Worm (Caenorhabditis elegans) whole organism, L3 larva: ENCODE results near the gene K03H6.5.

ENCODE experiments used
- R02D3.7 ChIP-seq: fragments of 150-350 bp; optimal IDR thresholded peaks from 2 replicates; lab custom pipeline; 2014; ENCODE audit warnings: missing biosample characterization, missing genetic modification characterization
- ama-1 ChIP-seq: fragments of 150-350 bp; optimal IDR thresholded peaks from 2 replicates; lab custom pipeline; 2018
- ceh-82 ChIP-seq: fragments of 150-350 bp; optimal IDR thresholded peaks from 2 replicates; lab custom pipeline; 2014; ENCODE audit warnings: missing biosample characterization, missing genetic modification characterization
- elt-2 ChIP-seq: sonication (generic microtip); optimal IDR thresholded peaks from 2 replicates; lab custom pipeline; 2016; ENCODE audit warnings: missing genetic modification reagents, mild to moderate bottlenecking, missing genetic modification characterization, missing compliant biosample characterization
- nhr-11 ChIP-seq: fragments of 150-350 bp; optimal IDR thresholded peaks from 2 replicates; lab custom pipeline; 2014; ENCODE audit warnings: missing biosample characterization, missing genetic modification characterization
- nhr-25 ChIP-seq: sonication (generic microtip); optimal IDR thresholded peaks from 2 replicates; lab custom pipeline; 2017; ENCODE audit warnings: missing biosample characterization, missing genetic modification characterization
- nhr-76 ChIP-seq: fragments of 150-350 bp; sonication (generic microtip); optimal IDR thresholded peaks from 5 replicates; lab custom pipeline; 2014; ENCODE audit warnings: missing biosample characterization, missing genetic modification characterization
- nhr-77 ChIP-seq: fragments of 150-350 bp; optimal IDR thresholded peaks from 2 replicates; lab custom pipeline; 2014; ENCODE audit warnings: missing biosample characterization, missing genetic modification characterization
- pha-4 ChIP-seq: fragments of 150-350 bp; optimal IDR thresholded peaks from 2 replicates; lab custom pipeline; 2014; ENCODE audit warnings: missing biosample characterization, missing genetic modification reagents, missing genetic modification characterization
- pqm-1 ChIP-seq: fragments of 150-350 bp; optimal IDR thresholded peaks from 2 replicates; lab custom pipeline; 2017; ENCODE audit warnings: missing biosample characterization, missing genetic modification characterization, inconsistent platforms
- sea-2 ChIP-seq: fragments of 150-350 bp; sonication (generic microtip); optimal IDR thresholded peaks from 4 replicates; lab custom pipeline; 2014; ENCODE audit warnings: missing biosample characterization, missing genetic modification reagents, missing genetic modification characterization
- skn-1 ChIP-seq: fragments of 150-350 bp; optimal IDR thresholded peaks from 2 replicates; lab custom pipeline; 2014; ENCODE audit warnings: missing biosample characterization, missing genetic modification characterization
- ztf-11 ChIP-seq: fragments of 150-350 bp; optimal IDR thresholded peaks from 2 replicates; lab custom pipeline; 2014; ENCODE audit warnings: missing biosample characterization, missing genetic modification characterization

DNA sequence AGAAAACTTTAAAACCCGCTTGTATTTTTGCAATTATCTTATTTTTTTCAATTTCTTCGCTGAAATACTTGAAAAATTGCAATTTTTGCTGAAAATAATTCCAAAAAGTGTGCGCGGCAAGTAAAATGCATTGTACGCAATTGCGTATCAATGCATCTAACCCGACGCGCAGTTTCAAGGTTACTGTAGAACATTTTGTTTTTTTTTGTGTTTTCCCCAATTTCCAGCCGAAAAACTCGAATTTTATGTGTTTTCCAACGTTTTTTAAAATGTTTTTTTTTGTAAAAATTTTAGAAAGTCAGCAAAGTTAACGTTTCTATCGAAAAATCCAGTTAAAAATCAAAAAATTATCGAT is 39.6 kb downstream of the K03H6.5 start:
- no peak for TF ChIP-seq elt-2 (tag; lab: Kevin White, UChicago)
- TF ChIP-seq ztf-11 (tag; lab: Kevin White, UChicago), result no peak
- no peak for TF ChIP-seq R02D3.7 (tag; lab: Kevin White, UChicago)
- TF ChIP-seq sea-2 (GFP tag; lab: Kevin White, UChicago), result no peak
- TF ChIP-seq nhr-77 (tag; lab: Kevin White, UChicago), result no peak
- no peak for TF ChIP-seq nhr-25 (tag; lab: Kevin White, UChicago)
- no peak for TF ChIP-seq nhr-11 (tag; lab: Kevin White, UChicago)
- no peak for TF ChIP-seq nhr-76 (tag; lab: Kevin White, UChicago)
- no peak for TF ChIP-seq ceh-82 (tag; lab: Kevin White, UChicago)
- TF ChIP-seq ama-1 (lab: Kevin White, UChicago), result no peak
- TF ChIP-seq pha-4, result no peak
- no peak for TF ChIP-seq skn-1
- TF ChIP-seq pqm-1, result no peak
